Fruit fly (Drosophila melanogaster): ENCODE results near the gene CG3552.

Gene CG3552

dm6 chr3L:9446731-9447238 lies 9.3 kb upstream of the CG3552 start, which contains the start of gene CG3529 (continued):
- TF ChIP-seq CG17568 (GFP tag; optimal IDR thresholded peaks at IDR 0.05): peak; percentile 14
- TF ChIP-seq Deaf1 (tag; optimal IDR thresholded peaks at IDR 0.05): no peak
- peak; percentile 18 for TF ChIP-seq Mad (GFP tag; optimal IDR thresholded peaks at IDR 0.05)
- no peak for TF ChIP-seq Drgx (GFP tag; IDR thresholded peaks at IDR 0.05)
- no peak for TF ChIP-seq CG1792 (GFP tag; optimal IDR thresholded peaks at IDR 0.05)
- TF ChIP-seq CG15479 (GFP tag; optimal IDR thresholded peaks at IDR 0.05): no peak
- no peak for TF ChIP-seq CG14965 (GFP tag; optimal IDR thresholded peaks at IDR 0.05; ENCODE audit: borderline replicate concordance)
- no peak for TF ChIP-seq CG31365 (tag; optimal IDR thresholded peaks at IDR 0.05)
- no peak for TF ChIP-seq fd102C (GFP tag; optimal IDR thresholded peaks at IDR 0.05)
- no peak for TF ChIP-seq CG7357 (GFP tag; IDR thresholded peaks at IDR 0.05)
- peak; percentile 47 for TF ChIP-seq CG13424 (tag; optimal IDR thresholded peaks at IDR 0.05)
- TF ChIP-seq CG32767 (GFP tag; IDR thresholded peaks at IDR 0.05): peak; percentile 29; the same call in 1 of the 2 replicates
- TF ChIP-seq cato (GFP tag; optimal IDR thresholded peaks at IDR 0.05; ENCODE audit: borderline replicate concordance): no peak
- peak; percentile 89 for TF ChIP-seq CG7928 (GFP tag; optimal IDR thresholded peaks at IDR 0.05)
- TF ChIP-seq ATbp (GFP tag; optimal IDR thresholded peaks at IDR 0.05): peak; percentile 34
- no peak for TF ChIP-seq gro (GFP tag; optimal IDR thresholded peaks at IDR 0.05)
- no peak for TF ChIP-seq CG10431 (GFP tag; optimal IDR thresholded peaks at IDR 0.05)
- no peak for TF ChIP-seq Six4 (GFP tag; optimal IDR thresholded peaks at IDR 0.05)
- peak; percentile 75 for TF ChIP-seq MESR4 (GFP tag; optimal IDR thresholded peaks at IDR 0.05)
- no peak for TF ChIP-seq sim (GFP tag; IDR thresholded peaks at IDR 0.05)
- TF ChIP-seq CG13624 (GFP tag; optimal IDR thresholded peaks at IDR 0.05): peak; percentile 32
- TF ChIP-seq nerfin-1 (tag; optimal IDR thresholded peaks at IDR 0.05): peak; percentile 87
- TF ChIP-seq ro (GFP tag; IDR thresholded peaks at IDR 0.05): no peak
- peak; percentile 40; the same call in 1 of the 2 replicates for TF ChIP-seq CG31441 (GFP tag; IDR thresholded peaks at IDR 0.05)
- TF ChIP-seq repo (GFP tag; optimal IDR thresholded peaks at IDR 0.05): peak; percentile 25
- TF ChIP-seq sqz (GFP tag; optimal IDR thresholded peaks at IDR 0.05): peak; percentile 82
- TF ChIP-seq fd64A (GFP tag; optimal IDR thresholded peaks at IDR 0.05): peak; percentile 27
- TF ChIP-seq CG12219 (GFP tag; optimal IDR thresholded peaks at IDR 0.05): peak; percentile 4
- no peak for TF ChIP-seq cwo (GFP tag; optimal IDR thresholded peaks at IDR 0.05)
- 0 out of 3 replicates have a peak, but pooled peaks have one; percentile 28 for TF ChIP-seq CG34224 (GFP tag; IDR thresholded peaks at IDR 0.05; ENCODE audit: partially characterized antibody)
- TF ChIP-seq CG16863 (GFP tag; optimal IDR thresholded peaks at IDR 0.05): no peak
- TF ChIP-seq ems (GFP tag; optimal IDR thresholded peaks at IDR 0.05): peak; percentile 8
- TF ChIP-seq disco-r (GFP tag; optimal IDR thresholded peaks at IDR 0.05): peak; percentile 39
- no peak for TF ChIP-seq CG14014 (GFP tag; IDR thresholded peaks at IDR 0.05)
- TF ChIP-seq sima (GFP tag; optimal IDR thresholded peaks at IDR 0.05): no peak
- TF ChIP-seq CG1603 (tag; optimal IDR thresholded peaks at IDR 0.05): peak; percentile 57
- no peak for TF ChIP-seq Side (GFP tag; optimal IDR thresholded peaks at IDR 0.05)
- TF ChIP-seq btn (GFP tag; optimal IDR thresholded peaks at IDR 0.05): no peak
- no peak for TF ChIP-seq tio (GFP tag; optimal IDR thresholded peaks at IDR 0.05)
- TF ChIP-seq CG2202 (tag; optimal IDR thresholded peaks at IDR 0.05): peak; percentile 16
- TF ChIP-seq CG2116 (GFP tag; optimal IDR thresholded peaks at IDR 0.05): peak; percentile 53
- TF ChIP-seq CG13287 (GFP tag; IDR thresholded peaks at IDR 0.05; ENCODE audit: partially characterized antibody): peak; percentile 29; the same call in 1 of the 2 replicates
- TF ChIP-seq ewg (GFP tag; optimal IDR thresholded peaks at IDR 0.05): peak; percentile 14
- TF ChIP-seq YL-1 (GFP tag; optimal IDR thresholded peaks at IDR 0.05): peak; percentile 66
- TF ChIP-seq CG9876 (GFP tag; optimal IDR thresholded peaks at IDR 0.05): no peak
- peak; percentile 67 for TF ChIP-seq Ets97D (GFP tag; optimal IDR thresholded peaks at IDR 0.05)
- TF ChIP-seq CG7839 (tag; optimal IDR thresholded peaks at IDR 0.05): peak; percentile 8
- TF ChIP-seq Rfx (GFP tag; IDR thresholded peaks at IDR 0.05): peak; percentile 61
- TF ChIP-seq sc (optimal IDR thresholded peaks at IDR 0.05): no peak
- TF ChIP-seq sc (GFP tag; optimal IDR thresholded peaks at IDR 0.05): no peak

Measured in whole organism, embryonic.